Worm (Caenorhabditis elegans): ENCODE measurements around the gene ZK697.14.

DNA sequence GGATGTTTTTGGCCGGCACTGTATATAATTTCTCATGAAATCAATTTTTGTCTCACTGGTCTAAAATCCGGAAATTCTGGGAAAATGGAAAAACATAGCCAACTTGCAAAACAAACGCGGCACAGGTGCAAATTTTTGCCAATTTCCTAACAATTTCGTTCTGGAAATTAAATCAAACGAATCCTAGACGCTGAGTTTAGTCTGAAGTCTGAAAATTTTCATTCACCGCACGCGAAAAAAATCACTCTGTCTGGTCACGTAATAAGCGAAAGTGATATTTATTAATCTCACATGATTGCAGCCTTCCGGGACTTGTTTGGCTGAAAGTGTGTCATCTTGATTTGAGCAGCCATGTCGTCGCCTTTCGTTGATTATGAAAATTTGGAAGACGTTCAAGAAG lies 38.6 kb downstream of the ZK697.14 start, which contains the start of gene srw-103:
- TF ChIP-seq cog-1 (tag; optimal IDR thresholded peaks at IDR 0.05) (no peak), klf-2 (GFP tag; conservative IDR thresholded peaks at IDR 0.05) (no peak), flt-1 (GFP tag; IDR thresholded peaks at IDR 0.05) (no peak), med-1 (GFP tag; optimal IDR thresholded peaks at IDR 0.05; ENCODE audit: insufficient read depth) (no peak), ref-1 (GFP tag; conservative IDR thresholded peaks at IDR 0.05) (no peak), ztf-23 (GFP tag; IDR thresholded peaks at IDR 0.05) (no peak)

Data from whole organism, midembryonic.